Fruit fly (Drosophila melanogaster) whole organism, embryonic: ENCODE results near the gene CG43339.

Experiments
- Abd-B ChIP-seq: fragments of 200-800 bp; sonication (Bioruptor generic); optimal IDR thresholded peaks from 2 replicates; lab custom pipeline; 2018; ENCODE audit warnings: missing biosample characterization, mild to moderate bottlenecking, missing genetic modification characterization, moderate library complexity
- Adf1 ChIP-seq: fragments of 200-800 bp; sonication (Bioruptor generic); IDR thresholded peaks from 2 replicates; pipeline ENCODE4 v1.3.6; 2022; ENCODE audit warnings: missing biosample characterization, missing genetic modification characterization
- CG12219 ChIP-seq: fragments of 200-800 bp; sonication (Bioruptor generic); optimal IDR thresholded peaks from 3 replicates; lab custom pipeline; 2018; ENCODE audit warnings: missing biosample characterization, mild to moderate bottlenecking, missing genetic modification characterization
- CG13775 ChIP-seq: fragments of 200-800 bp; sonication (Bioruptor generic); optimal IDR thresholded peaks from 3 replicates; lab custom pipeline; 2017; ENCODE audit warnings: missing biosample characterization, mild to moderate bottlenecking, missing genetic modification characterization
- CG15269 ChIP-seq: fragments of 200-800 bp; sonication (Bioruptor generic); optimal IDR thresholded peaks from 2 replicates; lab custom pipeline; 2018; ENCODE audit warnings: missing biosample characterization, mild to moderate bottlenecking, missing genetic modification characterization, moderate library complexity
- CG15601 ChIP-seq: fragments of 200-800 bp; sonication (Bioruptor generic); optimal IDR thresholded peaks from 3 replicates; lab custom pipeline; 2019; ENCODE audit warnings: missing biosample characterization, mild to moderate bottlenecking, missing genetic modification characterization, moderate library complexity
- CG16863 ChIP-seq: fragments of 200-800 bp; sonication (Bioruptor generic); optimal IDR thresholded peaks from 3 replicates; lab custom pipeline; 2016; ENCODE audit warnings: missing biosample characterization, missing genetic modification characterization
- CG18011 ChIP-seq: fragments of 200-800 bp; sonication (Bioruptor generic); optimal IDR thresholded peaks from 2 replicates; lab custom pipeline; 2017; ENCODE audit warnings: missing biosample characterization, missing genetic modification characterization, mild to moderate bottlenecking, moderate library complexity, missing genotype
- CG2199 ChIP-seq: fragments of 200-800 bp; sonication (Bioruptor generic); IDR thresholded peaks from 3 replicates; pipeline ENCODE4 v1.3.6; 2022; ENCODE audit warnings: missing biosample characterization, missing genetic modification characterization
- CG2875 ChIP-seq: fragments of 200-800 bp; sonication (Bioruptor generic); optimal IDR thresholded peaks from 2 replicates; lab custom pipeline; 2017; ENCODE audit warnings: missing biosample characterization, mild to moderate bottlenecking, missing genetic modification characterization, missing genetic modification reagents
- CG30020 ChIP-seq: fragments of 200-800 bp; optimal IDR thresholded peaks from 2 replicates; lab custom pipeline; 2019; ENCODE audit warnings: missing biosample characterization, mild to moderate bottlenecking, missing genetic modification characterization, moderate library complexity
- CG3163 ChIP-seq: fragments of 200-800 bp; sonication (Bioruptor generic); optimal IDR thresholded peaks from 3 replicates; lab custom pipeline; 2016; ENCODE audit warnings: missing biosample characterization, missing genetic modification characterization
- CG34224 ChIP-seq: fragments of 200-800 bp; sonication (Bioruptor generic); IDR thresholded peaks from 3 replicates; pipeline ENCODE4 v1.3.6; 2022; ENCODE audit warnings: missing biosample characterization, missing genetic modification characterization; ENCODE audit not compliant: partially characterized antibody
- CG3838 ChIP-seq: fragments of 200-800 bp; sonication (Bioruptor generic); optimal IDR thresholded peaks from 3 replicates; lab custom pipeline; 2016; ENCODE audit warnings: missing biosample characterization, missing genetic modification characterization
- CG6254 ChIP-seq: fragments of 200-800 bp; sonication (Bioruptor generic); optimal IDR thresholded peaks from 3 replicates; lab custom pipeline; 2017; ENCODE audit warnings: mild to moderate bottlenecking, missing biosample characterization, missing genetic modification reagents, missing genetic modification characterization
- CG6683 ChIP-seq: fragments of 200-800 bp; sonication (Bioruptor generic); optimal IDR thresholded peaks from 2 replicates; lab custom pipeline; 2017; ENCODE audit warnings: missing biosample characterization, mild to moderate bottlenecking, missing genetic modification characterization, missing genetic modification reagents
- CG7839 ChIP-seq: fragments of 200-800 bp; sonication (Bioruptor generic); optimal IDR thresholded peaks from 3 replicates; lab custom pipeline; 2018; ENCODE audit warnings: missing biosample characterization, mild to moderate bottlenecking, missing genetic modification characterization, moderate library complexity
- CG9797 ChIP-seq: fragments of 200-800 bp; sonication (Bioruptor generic); optimal IDR thresholded peaks from 3 replicates; lab custom pipeline; 2018; ENCODE audit warnings: missing biosample characterization, mild to moderate bottlenecking, missing genetic modification characterization
- CkIIα-i1 ChIP-seq: fragments of 200-800 bp; sonication (Bioruptor generic); IDR thresholded peaks from 2 replicates; pipeline ENCODE4 v1.3.6; 2022; ENCODE audit warnings: missing biosample characterization, missing genetic modification characterization
- CrebB ChIP-seq: fragments of 200-800 bp; sonication (Bioruptor generic); optimal IDR thresholded peaks from 3 replicates; lab custom pipeline; 2018; ENCODE audit warnings: missing biosample characterization, mild to moderate bottlenecking, missing genetic modification characterization
- Doc2 ChIP-seq: fragments of 200-800 bp; sonication (Bioruptor generic); IDR thresholded peaks from 2 replicates; pipeline ENCODE4 v1.3.6; 2022; ENCODE audit warnings: missing biosample characterization, missing genetic modification characterization
- Fer3 ChIP-seq: fragments of 200-800 bp; sonication (Bioruptor generic); optimal IDR thresholded peaks from 2 replicates; lab custom pipeline; 2018; ENCODE audit warnings: missing biosample characterization, mild to moderate bottlenecking, missing genetic modification characterization, moderate library complexity
- H2.0 ChIP-seq: fragments of 200-800 bp; sonication (Bioruptor generic); IDR thresholded peaks from 2 replicates; pipeline ENCODE4 v1.3.6; 2022; ENCODE audit warnings: missing biosample characterization, missing genetic modification characterization
- Mad ChIP-seq: fragments of 200-800 bp; sonication (Bioruptor generic); optimal IDR thresholded peaks from 2 replicates; lab custom pipeline; 2016; ENCODE audit warnings: missing biosample characterization, missing genetic modification characterization
- NC2α ChIP-seq: fragments of 200-800 bp; sonication (Bioruptor generic); optimal IDR thresholded peaks from 2 replicates; lab custom pipeline; 2016; ENCODE audit warnings: missing biosample characterization, missing genetic modification characterization
- NK7.1 ChIP-seq: fragments of 200-800 bp; sonication (Bioruptor generic); optimal IDR thresholded peaks from 3 replicates; lab custom pipeline; 2016; ENCODE audit warnings: missing biosample characterization, missing genetic modification characterization
- NfI ChIP-seq: fragments of 200-800 bp; sonication (Bioruptor generic); optimal IDR thresholded peaks from 3 replicates; lab custom pipeline; 2018; ENCODE audit warnings: missing biosample characterization, mild to moderate bottlenecking, missing genetic modification characterization, moderate library complexity
- Oli ChIP-seq: fragments of 200-800 bp; sonication (Bioruptor generic); optimal IDR thresholded peaks from 2 replicates; lab custom pipeline; 2018; ENCODE audit warnings: missing biosample characterization, mild to moderate bottlenecking, missing genetic modification characterization, moderate library complexity
- Ptx1 ChIP-seq: fragments of 200-800 bp; sonication (Bioruptor generic); IDR thresholded peaks from 2 replicates; pipeline ENCODE4 v1.3.6; 2022; ENCODE audit warnings: missing biosample characterization, missing genetic modification characterization
- al ChIP-seq: fragments of 200-800 bp; sonication (Bioruptor generic); IDR thresholded peaks from 2 replicates; pipeline ENCODE4 v1.3.6; 2022; ENCODE audit warnings: missing biosample characterization, missing genetic modification characterization
- ato ChIP-seq: fragments of 200-800 bp; sonication (Bioruptor generic); IDR thresholded peaks from 2 replicates; pipeline ENCODE4 v1.3.6; 2022; ENCODE audit warnings: missing biosample characterization, missing genetic modification characterization; ENCODE audit not compliant: partially characterized antibody
- chm ChIP-seq: fragments of 200-800 bp; sonication (Bioruptor generic); IDR thresholded peaks from 2 replicates; pipeline ENCODE4 v1.3.6; 2022; ENCODE audit warnings: missing biosample characterization, missing genetic modification characterization
- dmrt11E ChIP-seq: fragments of 200-800 bp; sonication (Bioruptor generic); optimal IDR thresholded peaks from 3 replicates; lab custom pipeline; 2018; ENCODE audit warnings: missing biosample characterization, mild to moderate bottlenecking, missing genetic modification characterization, moderate library complexity
- esg ChIP-seq: fragments of 200-800 bp; sonication (Bioruptor generic); conservative IDR thresholded peaks from 2 replicates; pipeline ENCODE4 v1.3.6; 2022; ENCODE audit warnings: missing biosample characterization, missing genetic modification characterization
- eve ChIP-seq, 2 experiments: fragments of >200 bp; optimal IDR thresholded peaks; 2 replicates each; lab custom pipeline; 2017; ENCODE audit warnings: missing biosample characterization in 2 of 2, missing genetic modification characterization in 2 of 2
- gcm2 ChIP-seq: fragments of 200-800 bp; sonication (Bioruptor generic); optimal IDR thresholded peaks from 2 replicates; lab custom pipeline; 2016; ENCODE audit warnings: missing biosample characterization, missing genetic modification characterization
- gem ChIP-seq: fragments of 200-800 bp; sonication (Bioruptor generic); optimal IDR thresholded peaks from 2 replicates; lab custom pipeline; 2019; ENCODE audit warnings: missing biosample characterization, mild to moderate bottlenecking, missing genetic modification characterization, moderate library complexity
- gfzf ChIP-seq: fragments of 200-800 bp; sonication (Bioruptor generic); optimal IDR thresholded peaks from 2 replicates; lab custom pipeline; 2016; ENCODE audit warnings: missing biosample characterization, mild to moderate bottlenecking, missing genetic modification characterization, moderate library complexity
- kay ChIP-seq: fragments of 200-800 bp; sonication (Bioruptor generic); optimal IDR thresholded peaks from 2 replicates; lab custom pipeline; 2016; ENCODE audit warnings: missing biosample characterization, missing genetic modification characterization
- ken ChIP-seq: fragments of 200-800 bp; sonication (Bioruptor generic); IDR thresholded peaks from 3 replicates; pipeline ENCODE4 v1.3.6; 2022; ENCODE audit warnings: missing biosample characterization, missing genetic modification characterization
- lmd ChIP-seq: fragments of 200-800 bp; sonication (Bioruptor generic); IDR thresholded peaks from 2 replicates; pipeline ENCODE4 v1.3.6; 2022; ENCODE audit warnings: missing biosample characterization, missing genetic modification characterization
- nerfin-1 ChIP-seq: fragments of 200-800 bp; sonication (Bioruptor generic); optimal IDR thresholded peaks from 3 replicates; lab custom pipeline; 2019; ENCODE audit warnings: missing biosample characterization, mild to moderate bottlenecking, missing genetic modification characterization, moderate library complexity
- pan ChIP-seq, 4 experiments: fragments of >200 bp in 3 of 4; fragments of 200-800 bp in 1 of 4; sonication (Bioruptor generic) in 1 of 4; optimal IDR thresholded peaks in 3 of 4; IDR thresholded peaks in 1 of 4; 2 replicates each; pipeline versions ENCODE4 v1.3.6 to Lab custom; 2017 to 2022; ENCODE audit warnings: missing biosample characterization in 2 of 4, missing genetic modification characterization in 2 of 4, mixed read lengths in 1 of 4
- ranshi ChIP-seq: fragments of 200-800 bp; sonication (Bioruptor generic); IDR thresholded peaks from 2 replicates; pipeline ENCODE4 v1.3.6; 2022; ENCODE audit warnings: missing biosample characterization, missing genetic modification characterization
- sima ChIP-seq: fragments of 200-800 bp; sonication (Bioruptor generic); optimal IDR thresholded peaks from 2 replicates; lab custom pipeline; 2016; ENCODE audit warnings: missing biosample characterization, missing genetic modification characterization
- sisA ChIP-seq: fragments of 200-800 bp; sonication (Bioruptor generic); IDR thresholded peaks from 2 replicates; pipeline ENCODE4 v1.3.6; 2022; ENCODE audit warnings: missing biosample characterization, missing genetic modification characterization
- so ChIP-seq: fragments of 200-800 bp; sonication (Bioruptor generic); IDR thresholded peaks from 3 replicates; pipeline ENCODE4 v1.3.6; 2022; ENCODE audit warnings: missing biosample characterization, missing genetic modification characterization
- stwl ChIP-seq: fragments of 200-800 bp; sonication (Bioruptor generic); optimal IDR thresholded peaks from 3 replicates; lab custom pipeline; 2018; ENCODE audit warnings: missing biosample characterization, mild to moderate bottlenecking, missing genetic modification characterization, moderate library complexity
- unpg ChIP-seq: fragments of 200-800 bp; sonication (Bioruptor generic); optimal IDR thresholded peaks from 3 replicates; lab custom pipeline; 2018; ENCODE audit warnings: missing biosample characterization, mild to moderate bottlenecking, missing genetic modification characterization, moderate library complexity
- vvl ChIP-seq: fragments of 200-800 bp; sonication (Bioruptor generic); IDR thresholded peaks from 2 replicates; pipeline ENCODE4 v1.3.6; 2022; ENCODE audit warnings: missing biosample characterization, missing genetic modification characterization

The CG43339 gene

DNA sequence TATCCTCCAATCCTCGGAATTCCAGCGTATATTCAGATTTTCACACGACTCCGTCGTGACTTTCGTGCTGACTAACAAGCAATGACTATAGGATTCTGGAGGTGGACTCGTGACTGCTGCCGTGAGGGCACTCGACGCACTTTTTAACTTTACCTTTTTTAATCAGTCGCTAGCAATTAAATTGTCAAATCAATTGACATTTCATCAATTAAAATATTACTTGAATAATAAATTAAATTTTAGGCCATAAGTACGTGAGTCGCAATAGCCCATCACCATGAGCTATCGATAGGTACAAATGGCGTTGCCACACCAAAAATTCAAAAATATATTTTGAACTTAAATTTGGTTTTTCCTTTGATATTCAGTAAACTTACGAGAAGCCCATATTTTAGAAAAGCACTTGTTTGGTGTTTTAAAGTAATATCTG lies 32.5 kb upstream of the CG43339 start, which contains the start of gene Jwa (continued):
- TF ChIP-seq NC2α (GFP tag; lab: Kevin White, UChicago) (peak; percentile 43), Abd-B (peak; percentile 94), CG12219 (GFP tag; lab: Kevin White, UChicago) (peak; percentile 86), NK7.1 (GFP tag; lab: Kevin White, UChicago) (peak; percentile 82), kay (GFP tag; lab: Kevin White, UChicago) (peak; percentile 89), CG6683 (GFP tag; lab: Kevin White, UChicago) (peak; percentile 44), gem (tag; lab: Kevin White, UChicago) (peak; percentile 98), CG15269 (tag; lab: Kevin White, UChicago) (peak; percentile 81), lmd (GFP tag; lab: Robert Waterston, UW) (peak; percentile 91), esg (GFP tag; lab: Robert Waterston, UW) (peak; percentile 94), al (GFP tag; lab: Robert Waterston, UW) (peak; percentile 96), CG13775 (GFP tag; lab: Kevin White, UChicago) (peak; percentile 97), dmrt11E (tag; lab: Kevin White, UChicago) (peak; percentile 96), Oli (peak; percentile 91), Ptx1 (peak; percentile 94), CG7839 (tag; lab: Kevin White, UChicago) (peak; percentile 89), pan (optimal IDR thresholded peaks at IDR 0.05; lab: Kevin White, UChicago) (no peak), pan (GFP tag; optimal IDR thresholded peaks at IDR 0.05 in 1 of 2, IDR thresholded peaks at IDR 0.05 in 1 of 2) (peak in 1 of 2 experiments; percentile 87), CG30020 (peak; percentile 85), CG3838 (GFP tag; lab: Kevin White, UChicago) (peak; percentile 84), nerfin-1 (tag; lab: Kevin White, UChicago) (peak; percentile 89), CG34224 (peak; percentile 100), unpg (GFP tag; lab: Kevin White, UChicago) (peak; percentile 97), Mad (GFP tag; lab: Kevin White, UChicago) (peak; percentile 93), Adf1 (GFP tag; lab: Robert Waterston, UW) (peak; percentile 72), ken (peak; percentile 95), eve (GFP tag; optimal IDR thresholded peaks at IDR 0.05; lab: Kevin White, UChicago) (no peak), gcm2 (GFP tag; lab: Kevin White, UChicago) (peak; percentile 87), so (peak; percentile 84; the same call in 2 of the 3 replicates), sima (GFP tag; lab: Kevin White, UChicago) (peak; percentile 56), CG2199 (GFP tag; lab: Robert Waterston, UW) (no peak), NfI (peak; percentile 96), Fer3 (tag; lab: Kevin White, UChicago) (peak; percentile 80), CkIIα-i1 (no peak), ranshi (GFP tag; lab: Robert Waterston, UW) (peak; percentile 91), CG16863 (GFP tag; lab: Kevin White, UChicago) (peak; percentile 84), sisA (peak; percentile 96), CG3163 (peak; percentile 78), CG18011 (peak; percentile 90), vvl (GFP tag; lab: Robert Waterston, UW) (peak; percentile 93), CG15601 (tag; lab: Kevin White, UChicago) (peak; percentile 73), CG6254 (GFP tag; lab: Kevin White, UChicago) (peak; percentile 28), H2.0 (GFP tag; lab: Robert Waterston, UW) (peak; percentile 92), gfzf (peak; percentile 12), ato (GFP tag; lab: Robert Waterston, UW) (peak; percentile 85), chm (peak; percentile 91), CG9797 (GFP tag; lab: Kevin White, UChicago) (peak; percentile 12), stwl (peak; percentile 72), CrebB (peak; percentile 90), CG2875 (peak; percentile 68), Doc2 (GFP tag; lab: Robert Waterston, UW) (peak; percentile 51; the same call in 1 of the 2 replicates)
